Fruit fly (Drosophila melanogaster): ENCODE results near the gene CG42834.

- TF ChIP-seq CG8478 (optimal IDR thresholded peaks at IDR 0.05) (no peak), EcR (GFP tag; optimal IDR thresholded peaks at IDR 0.05) (no peak), psq (optimal IDR thresholded peaks at IDR 0.05) (no peak)
Measured at dm6 chr3R:17433117-17433516, 14.6 kb downstream of the CG42834 start.

Data from whole organism.